ENCODE assay signal across 3 worm cellular contexts in the genomic region with DNA sequence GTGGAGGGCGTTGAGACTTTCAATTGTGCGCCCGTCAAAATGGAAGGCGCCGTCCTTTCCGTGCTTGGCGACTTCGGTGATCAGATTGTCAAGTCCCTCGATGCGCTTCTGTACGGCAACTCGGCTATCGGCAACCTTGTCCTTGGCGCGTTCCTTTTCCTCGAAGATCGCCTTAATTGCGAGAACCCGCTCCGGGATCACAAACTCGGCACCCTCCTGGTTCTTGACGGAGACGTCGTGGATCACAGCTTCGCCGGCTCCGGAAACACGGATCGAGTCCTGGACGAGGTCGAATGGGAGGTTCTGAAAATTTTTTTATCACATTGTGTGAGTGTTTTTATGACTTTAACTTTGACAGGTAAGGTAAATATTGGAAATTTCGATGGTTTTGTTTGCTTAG.
TF ChIP-seq lines count a peak whose summit lies in the region.

No protein-coding gene starts in this region.

TF ChIP-seq in whole organism, L3 larva, 47 proteins besides CTCF, POLR2A, EP300 and RAD21:
- peak; percentile 31 for TF ChIP-seq pha-4 (tag; optimal IDR thresholded peaks at IDR 0.05; lab: Kevin White, UChicago)
- TF ChIP-seq nhr-25 (tag; optimal IDR thresholded peaks at IDR 0.05; lab: Kevin White, UChicago) = peak; percentile 9
- no peak for TF ChIP-seq zag-1 (tag; optimal IDR thresholded peaks at IDR 0.05; lab: Kevin White, UChicago)

TF ChIP-seq in whole organism, L4 larva, 104 proteins besides CTCF, POLR2A, EP300 and RAD21:
- TF ChIP-seq set-16 (GFP tag; IDR thresholded peaks at IDR 0.05; lab: Robert Waterston, UW) = peak; percentile 81
- no peak for TF ChIP-seq madf-9 (GFP tag; conservative IDR thresholded peaks at IDR 0.05; lab: Robert Waterston, UW)
- no peak for TF ChIP-seq dmd-8 (GFP tag; IDR thresholded peaks at IDR 0.05; lab: Robert Waterston, UW)
- no peak for TF ChIP-seq lin-38 (GFP tag; IDR thresholded peaks at IDR 0.05; lab: Robert Waterston, UW)
- TF ChIP-seq lin-39 (tag; optimal IDR thresholded peaks at IDR 0.05; lab: Kevin White, UChicago) = no peak
- peak in 1 of 2 experiments; percentile 81 for TF ChIP-seq unc-62 (GFP tag; optimal IDR thresholded peaks at IDR 0.05 in 1 of 2; lab: Kevin White, UChicago)
- TF ChIP-seq unc-62 (tag; optimal IDR thresholded peaks at IDR 0.05; lab: Kevin White, UChicago) = no peak
- TF ChIP-seq dmd-9 (GFP tag; IDR thresholded peaks at IDR 0.05; lab: Robert Waterston, UW) = no peak
- TF ChIP-seq unc-130 (GFP tag; optimal IDR thresholded peaks at IDR 0.05; lab: Kevin White, UChicago) = no peak
- 0 out of 2 replicates have a peak, but pooled peaks have one; percentile 12 for TF ChIP-seq zfp-3 (GFP tag; conservative IDR thresholded peaks at IDR 0.05; lab: Robert Waterston, UW)
- no peak for TF ChIP-seq dmd-6 (GFP tag; IDR thresholded peaks at IDR 0.05; lab: Robert Waterston, UW)
- no peak for TF ChIP-seq lin-15B (tag; optimal IDR thresholded peaks at IDR 0.05; lab: Kevin White, UChicago)
- TF ChIP-seq Y75B8A.6 (GFP tag; IDR thresholded peaks at IDR 0.05; lab: Robert Waterston, UW) = no peak
- no peak for TF ChIP-seq attf-4 (tag; optimal IDR thresholded peaks at IDR 0.05; lab: Kevin White, UChicago)
- TF ChIP-seq aly-2 (tag; optimal IDR thresholded peaks at IDR 0.05; lab: Kevin White, UChicago) = no peak
- no peak for TF ChIP-seq hmg-1.1 (GFP tag; IDR thresholded peaks at IDR 0.05; lab: Robert Waterston, UW)
- no peak for TF ChIP-seq ces-1 (GFP tag; optimal IDR thresholded peaks at IDR 0.05; lab: Kevin White, UChicago)

TF ChIP-seq in whole organism, young adult, 124 proteins besides CTCF, POLR2A, EP300 and RAD21:
- peak; percentile 50 for TF ChIP-seq zfh-2 (GFP tag; conservative IDR thresholded peaks at IDR 0.05; lab: Robert Waterston, UW)
- peak in 1 of 3 experiments; percentile 25 for TF ChIP-seq lin-35 (GFP tag; optimal IDR thresholded peaks at IDR 0.05; lab: Kevin White, UChicago)
- no peak for TF ChIP-seq lsy-27 (tag; optimal IDR thresholded peaks at IDR 0.05; lab: Kevin White, UChicago; ENCODE audit: borderline replicate concordance, insufficient read depth)
TF ChIP-seq in whole organism, young adult: peak in this region for 2.
